Fruit fly (Drosophila melanogaster) whole organism, prepupa: ENCODE data around the gene CG32374.

Experiments used
- Blimp-1 ChIP-seq: fragments of 200-800 bp; sonication (Bioruptor generic); optimal IDR thresholded peaks from 3 replicates; lab custom pipeline; 2017; ENCODE audit warnings: missing biosample characterization, missing genetic modification characterization, mild to moderate bottlenecking, moderate library complexity, missing genetic modification reagents
- CG10631 ChIP-seq: fragments of 200-800 bp; sonication (Bioruptor generic); optimal IDR thresholded peaks from 2 replicates; lab custom pipeline; 2016; ENCODE audit warnings: missing biosample characterization, missing genetic modification characterization
- CG10669 ChIP-seq: fragments of 200-800 bp; sonication (Bioruptor generic); optimal IDR thresholded peaks from 3 replicates; lab custom pipeline; 2018; ENCODE audit warnings: missing biosample characterization, mild to moderate bottlenecking, missing genetic modification characterization, moderate library complexity
- CG15336 ChIP-seq: fragments of 200-800 bp; sonication (Bioruptor generic); IDR thresholded peaks from 2 replicates; pipeline ENCODE4 v1.3.6; 2022; ENCODE audit warnings: missing biosample characterization, missing genetic modification characterization
- CG1621 ChIP-seq: fragments of 200-800 bp; sonication (Bioruptor generic); optimal IDR thresholded peaks from 3 replicates; lab custom pipeline; 2018; ENCODE audit warnings: missing biosample characterization, mild to moderate bottlenecking, missing genetic modification characterization
- CG16779 ChIP-seq: fragments of 200-800 bp; sonication (Bioruptor generic); optimal IDR thresholded peaks from 3 replicates; lab custom pipeline; 2017; ENCODE audit warnings: missing biosample characterization, mild to moderate bottlenecking, missing genetic modification characterization
- CG3032 ChIP-seq: fragments of 200-800 bp; optimal IDR thresholded peaks from 2 replicates; lab custom pipeline; 2019; ENCODE audit warnings: missing biosample characterization, mild to moderate bottlenecking, missing genetic modification characterization, moderate library complexity
- CG31627 ChIP-seq: fragments of 200-800 bp; sonication (Bioruptor generic); optimal IDR thresholded peaks from 3 replicates; lab custom pipeline; 2016; ENCODE audit warnings: missing biosample characterization, missing genetic modification characterization
- CG32006 ChIP-seq: fragments of 200-800 bp; sonication (Bioruptor generic); optimal IDR thresholded peaks from 3 replicates; lab custom pipeline; 2017; ENCODE audit warnings: missing biosample characterization, mild to moderate bottlenecking, missing genetic modification characterization
- CG34406 ChIP-seq: fragments of 200-800 bp; sonication (Bioruptor generic); optimal IDR thresholded peaks from 3 replicates; lab custom pipeline; 2016; ENCODE audit warnings: missing biosample characterization, missing genetic modification characterization
- CG3919 ChIP-seq: fragments of 200-800 bp; sonication (Bioruptor generic); optimal IDR thresholded peaks from 3 replicates; lab custom pipeline; 2016; ENCODE audit warnings: missing biosample characterization, missing genetic modification characterization
- CG6163 ChIP-seq: fragments of 200-800 bp; sonication (Bioruptor generic); IDR thresholded peaks from 3 replicates; pipeline ENCODE4 v1.3.6; 2022; ENCODE audit warnings: missing biosample characterization, missing genetic modification characterization
- CG6792 ChIP-seq: fragments of 200-800 bp; sonication (Bioruptor generic); optimal IDR thresholded peaks from 3 replicates; lab custom pipeline; 2016; ENCODE audit warnings: missing biosample characterization, missing genetic modification characterization
- CG6808 ChIP-seq: fragments of 200-800 bp; sonication (Bioruptor generic); optimal IDR thresholded peaks from 3 replicates; lab custom pipeline; 2017; ENCODE audit warnings: missing biosample characterization, missing genetic modification characterization, mild to moderate bottlenecking, moderate library complexity, missing genetic modification reagents
- CG7368 ChIP-seq: fragments of 200-800 bp; sonication (Bioruptor generic); optimal IDR thresholded peaks from 3 replicates; lab custom pipeline; 2016; ENCODE audit warnings: missing biosample characterization, missing genetic modification characterization
- CG8119 ChIP-seq: fragments of 200-800 bp; sonication (Bioruptor generic); IDR thresholded peaks from 3 replicates; pipeline ENCODE4 v1.3.6; 2022; ENCODE audit warnings: missing biosample characterization, missing genetic modification characterization
- CG8319 ChIP-seq: fragments of 200-800 bp; sonication (Bioruptor generic); optimal IDR thresholded peaks from 3 replicates; lab custom pipeline; 2016; ENCODE audit warnings: missing biosample characterization, missing genetic modification characterization
- CG8632 ChIP-seq: fragments of 200-800 bp; sonication (Bioruptor generic); optimal IDR thresholded peaks from 3 replicates; lab custom pipeline; 2016; ENCODE audit warnings: missing biosample characterization, missing genetic modification characterization
- CG9139 ChIP-seq: fragments of 200-800 bp; sonication (Bioruptor generic); optimal IDR thresholded peaks from 3 replicates; lab custom pipeline; 2017; ENCODE audit warnings: missing biosample characterization, mild to moderate bottlenecking, missing genetic modification characterization
- Eip78C ChIP-seq: fragments of 200-800 bp; sonication (Bioruptor generic); peaks from one replicate; lab custom pipeline; 2016; ENCODE audit warnings: missing biosample characterization, missing genetic modification characterization
- Eip93F ChIP-seq: fragments of 200-800 bp; sonication (Bioruptor generic); optimal IDR thresholded peaks from 2 replicates; lab custom pipeline; 2016; ENCODE audit warnings: missing biosample characterization, mild to moderate bottlenecking, missing genetic modification characterization
- Ets21C ChIP-seq: fragments of 200-800 bp; sonication (Bioruptor generic); optimal IDR thresholded peaks from 3 replicates; lab custom pipeline; 2016; ENCODE audit warnings: missing biosample characterization, missing genetic modification characterization
- Gug ChIP-seq: fragments of 200-800 bp; sonication (Bioruptor generic); IDR thresholded peaks from 2 replicates; pipeline ENCODE4 v1.3.6; 2022; ENCODE audit warnings: missing biosample characterization, missing genetic modification characterization
- Hr38 ChIP-seq: sonication (Bioruptor generic); optimal IDR thresholded peaks from 2 replicates; lab custom pipeline; 2016; ENCODE audit warnings: missing biosample characterization, missing genetic modification characterization
- Hr4 ChIP-seq: fragments of 200-800 bp; sonication (Bioruptor generic); optimal IDR thresholded peaks from 3 replicates; lab custom pipeline; 2016; ENCODE audit warnings: missing biosample characterization, missing genetic modification characterization
- Lpt ChIP-seq: fragments of 200-800 bp; sonication (Bioruptor generic); optimal IDR thresholded peaks from 3 replicates; lab custom pipeline; 2016; ENCODE audit warnings: missing biosample characterization, missing genetic modification characterization
- OdsH ChIP-seq: fragments of 200-800 bp; sonication (Bioruptor generic); optimal IDR thresholded peaks from 3 replicates; lab custom pipeline; 2016; ENCODE audit warnings: missing biosample characterization, missing genetic modification characterization
- Smox ChIP-seq: fragments of 200-800 bp; sonication (Bioruptor generic); optimal IDR thresholded peaks from 3 replicates; lab custom pipeline; 2016; ENCODE audit warnings: missing biosample characterization, missing genetic modification characterization
- Sox102F ChIP-seq: fragments of 200-800 bp; sonication (Bioruptor generic); optimal IDR thresholded peaks from 2 replicates; lab custom pipeline; 2016; ENCODE audit warnings: missing biosample characterization, mild to moderate bottlenecking, missing genetic modification characterization
- Sox14 ChIP-seq: fragments of 200-800 bp; sonication (Bioruptor generic); optimal IDR thresholded peaks from 3 replicates; lab custom pipeline; 2016; ENCODE audit warnings: missing biosample characterization, missing genetic modification characterization
- Sox15 ChIP-seq: fragments of 200-800 bp; sonication (Bioruptor generic); optimal IDR thresholded peaks from 3 replicates; lab custom pipeline; 2016; ENCODE audit warnings: missing biosample characterization, missing genetic modification characterization
- achi ChIP-seq: fragments of 200-800 bp; sonication (Bioruptor generic); optimal IDR thresholded peaks from 3 replicates; lab custom pipeline; 2016; ENCODE audit warnings: missing biosample characterization, missing genetic modification characterization
- acj6 ChIP-seq: fragments of 200-800 bp; sonication (Bioruptor generic); optimal IDR thresholded peaks from 3 replicates; lab custom pipeline; 2016; ENCODE audit warnings: missing biosample characterization, missing genetic modification characterization
- cyc ChIP-seq: fragments of 200-800 bp; sonication (Bioruptor generic); optimal IDR thresholded peaks from 3 replicates; lab custom pipeline; 2016; ENCODE audit warnings: missing biosample characterization, missing genetic modification characterization
- dac ChIP-seq: fragments of 200-800 bp; sonication (Bioruptor generic); optimal IDR thresholded peaks from 2 replicates; lab custom pipeline; 2017; ENCODE audit warnings: missing biosample characterization, mild to moderate bottlenecking, missing genetic modification characterization
- dsx ChIP-seq: fragments of 200-800 bp; optimal IDR thresholded peaks from 3 replicates; lab custom pipeline; 2019; ENCODE audit warnings: missing biosample characterization, mild to moderate bottlenecking, missing genetic modification characterization, moderate library complexity; ENCODE audit not compliant: poor library complexity, severe bottlenecking
- eg ChIP-seq: fragments of 200-800 bp; sonication (Bioruptor generic); IDR thresholded peaks from 3 replicates; pipeline ENCODE4 v1.3.6; 2022; ENCODE audit warnings: missing biosample characterization, missing genetic modification characterization
- esn ChIP-seq: fragments of 200-800 bp; sonication (Bioruptor generic); optimal IDR thresholded peaks from 2 replicates; lab custom pipeline; 2016; ENCODE audit warnings: missing biosample characterization, mild to moderate bottlenecking, missing genetic modification characterization, moderate library complexity
- fd59A ChIP-seq: fragments of 200-800 bp; sonication (Bioruptor generic); optimal IDR thresholded peaks from 2 replicates; lab custom pipeline; 2017; ENCODE audit warnings: missing biosample characterization, mild to moderate bottlenecking, missing genetic modification characterization, missing genetic modification reagents
- lz ChIP-seq: fragments of 200-800 bp; sonication (Bioruptor generic); optimal IDR thresholded peaks from 3 replicates; lab custom pipeline; 2016; ENCODE audit warnings: missing biosample characterization, missing genetic modification characterization
- pdm3 ChIP-seq: fragments of 200-800 bp; sonication (Bioruptor generic); optimal IDR thresholded peaks from 3 replicates; lab custom pipeline; 2016; ENCODE audit warnings: missing biosample characterization, missing genetic modification characterization
- salr ChIP-seq, 2 experiments: fragments of 200-800 bp; sonication (Bioruptor generic); optimal IDR thresholded peaks; 3 replicates each; lab custom pipeline; 2016 to 2018; ENCODE audit warnings: missing biosample characterization in 2 of 2, missing genetic modification characterization in 2 of 2, mild to moderate bottlenecking in 1 of 2
- spab ChIP-seq: fragments of 200-800 bp; sonication (Bioruptor generic); optimal IDR thresholded peaks from 2 replicates; lab custom pipeline; 2017; ENCODE audit warnings: missing biosample characterization, mild to moderate bottlenecking, missing genetic modification characterization, missing genetic modification reagents
- ss ChIP-seq, 2 experiments: fragments of 200-800 bp; sonication (Bioruptor generic); optimal IDR thresholded peaks; 2 replicates in 1 of 2; 3 replicates in 1 of 2; lab custom pipeline; 2017 to 2018; ENCODE audit warnings: mild to moderate bottlenecking in 2 of 2, missing biosample characterization in 2 of 2, missing genetic modification characterization in 2 of 2, moderate library complexity in 1 of 2
- svp ChIP-seq: fragments of 200-800 bp; sonication (Bioruptor generic); peaks from one replicate; lab custom pipeline; 2016; ENCODE audit warnings: missing biosample characterization, missing genetic modification characterization
- vri ChIP-seq: fragments of 200-800 bp; sonication (Bioruptor generic); optimal IDR thresholded peaks from 3 replicates; lab custom pipeline; 2016; ENCODE audit warnings: missing biosample characterization, mild to moderate bottlenecking, missing genetic modification characterization

Gene CG32374

DNA sequence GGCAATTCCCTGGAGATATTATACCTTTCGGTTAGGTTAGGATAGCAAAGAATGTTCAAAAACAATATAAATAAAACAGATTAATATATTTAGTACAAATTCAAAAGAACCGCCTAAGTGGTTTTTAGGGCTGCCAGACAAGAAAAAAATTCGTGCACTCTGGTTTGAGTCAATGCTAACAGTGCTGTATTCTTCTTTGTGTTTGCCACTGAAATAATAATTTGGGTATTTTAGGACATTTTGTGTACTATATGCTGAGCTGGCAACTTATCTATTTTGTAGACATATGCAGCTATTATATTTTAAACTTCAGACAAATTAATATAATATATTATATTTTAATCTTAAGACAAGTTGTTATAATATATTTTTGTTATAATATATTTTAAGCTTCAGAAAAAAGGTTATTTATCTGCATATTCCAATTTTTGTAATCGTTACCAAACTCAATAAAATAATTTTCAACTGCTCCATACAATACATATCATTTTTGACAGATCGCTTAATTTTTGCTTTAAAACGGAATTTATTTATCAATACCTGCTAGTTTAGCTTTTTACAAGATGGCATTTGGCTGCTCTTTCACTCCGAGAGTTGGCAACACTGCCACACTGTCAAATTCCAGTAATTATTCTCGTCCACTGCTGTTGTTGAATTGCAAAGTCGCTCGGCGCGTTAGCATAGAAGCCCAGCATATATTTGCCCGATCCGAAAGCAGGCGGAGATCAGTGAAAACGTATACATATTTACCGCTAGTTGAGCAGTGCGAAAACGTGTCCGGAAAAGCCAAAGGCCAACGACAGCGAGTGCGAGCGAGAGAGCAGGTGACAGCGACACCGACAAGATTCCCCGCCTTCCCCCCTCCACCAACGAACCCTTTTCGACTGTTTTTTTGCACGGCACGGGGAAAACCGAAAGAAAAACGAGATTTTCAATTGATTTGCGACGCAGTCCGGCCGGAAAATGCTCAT lies 30.3 kb downstream of the CG32374 start, which contains the start of gene CG7546:
Gene CG7546, plus strand, starts transcription at position 573 of the 971 bp plus-strand sequence.
- TF ChIP-seq CG8632 (GFP tag; lab: Kevin White, UChicago) (peak; percentile 15), CG15336 (no peak), dac (GFP tag; lab: Kevin White, UChicago) (peak; percentile 12), Ets21C (GFP tag; lab: Kevin White, UChicago) (peak; percentile 11), Lpt (GFP tag; lab: Kevin White, UChicago) (no peak), dsx (GFP tag; lab: Kevin White, UChicago) (no peak), CG10669 (no peak), svp (GFP tag; lab: Kevin White, UChicago) (peak; percentile 99), Hr4 (GFP tag; lab: Kevin White, UChicago) (peak; percentile 26), spab (GFP tag; lab: Kevin White, UChicago) (no peak), CG31627 (peak; percentile 47), CG6163 (GFP tag; lab: Robert Waterston, UW) (0 out of 3 replicates have a peak, but pooled peaks have one; percentile 22), CG3032 (tag; lab: Kevin White, UChicago) (peak; percentile 25), CG8119 (GFP tag; lab: Robert Waterston, UW) (0 out of 3 replicates have a peak, but pooled peaks have one; percentile 16), Gug (GFP tag; lab: Robert Waterston, UW) (no peak), Smox (GFP tag; lab: Kevin White, UChicago) (no peak), CG1621 (tag; lab: Kevin White, UChicago) (peak; percentile 66), CG16779 (no peak), Sox102F (GFP tag; lab: Kevin White, UChicago) (no peak), fd59A (no peak), Hr38 (GFP tag; lab: Kevin White, UChicago) (no peak), Sox14 (peak; percentile 51), CG6792 (GFP tag; lab: Kevin White, UChicago) (no peak), CG34406 (GFP tag; lab: Kevin White, UChicago) (peak; percentile 24), CG32006 (GFP tag; lab: Kevin White, UChicago) (peak; percentile 52), Eip78C (GFP tag; lab: Kevin White, UChicago) (peak; percentile 82), Sox15 (GFP tag; lab: Kevin White, UChicago) (peak; percentile 32), ss (GFP tag; optimal IDR thresholded peaks at IDR 0.05; lab: Kevin White, UChicago) (peak in 1 of 2 experiments; percentile 26), eg (GFP tag; lab: Robert Waterston, UW) (peak; percentile 34; the same call in 1 of the 3 replicates), lz (peak; percentile 12), CG10631 (GFP tag; lab: Kevin White, UChicago) (peak; percentile 44), cyc (GFP tag; lab: Kevin White, UChicago) (peak; percentile 18), CG3919 (peak; percentile 33), esn (GFP tag; lab: Kevin White, UChicago) (peak; percentile 41), Eip93F (GFP tag; lab: Kevin White, UChicago) (no peak), CG6808 (GFP tag; lab: Kevin White, UChicago) (no peak), salr (GFP tag; optimal IDR thresholded peaks at IDR 0.05; lab: Kevin White, UChicago) (peak in 1 of 2 experiments; percentile 54), vri (no peak), pdm3 (GFP tag; lab: Kevin White, UChicago) (no peak), Blimp-1 (GFP tag; lab: Kevin White, UChicago) (no peak), CG9139 (no peak), CG7368 (GFP tag; lab: Kevin White, UChicago) (peak; percentile 3), OdsH (GFP tag; lab: Kevin White, UChicago) (no peak), acj6 (peak; percentile 41), achi (GFP tag; lab: Kevin White, UChicago) (peak; percentile 92), CG8319 (GFP tag; lab: Kevin White, UChicago) (no peak)
